Worm (Caenorhabditis elegans) whole organism, L2 larva: Measurements from ENCODE around the gene Y70C5A.4.

Source experiments
- aly-2 ChIP-seq: fragments of 150-350 bp; optimal IDR thresholded peaks from 2 replicates; lab custom pipeline; 2014; ENCODE audit warnings: missing biosample characterization, missing genetic modification characterization
- ama-1 ChIP-seq: fragments of 150-350 bp; optimal IDR thresholded peaks from 2 replicates; lab custom pipeline; 2018; ENCODE audit warnings: inconsistent platforms
- egl-27 ChIP-seq: sonication (generic microtip); optimal IDR thresholded peaks from 3 replicates; lab custom pipeline; 2017; ENCODE audit warnings: missing biosample characterization, missing genetic modification reagents, missing genetic modification characterization
- nhr-11 ChIP-seq: fragments of 150-350 bp; optimal IDR thresholded peaks from 2 replicates; lab custom pipeline; 2014; ENCODE audit warnings: missing biosample characterization, missing genetic modification characterization
- nhr-77 ChIP-seq: fragments of 150-350 bp; optimal IDR thresholded peaks from 2 replicates; lab custom pipeline; 2014; ENCODE audit warnings: missing biosample characterization, missing genetic modification characterization
- sma-9 ChIP-seq, 2 experiments: fragments of 150-350 bp in 1 of 2; sonication (generic microtip) in 1 of 2; optimal IDR thresholded peaks; 2 replicates each; lab custom pipeline; 2014 to 2016; ENCODE audit warnings: missing genetic modification characterization in 2 of 2, mild to moderate bottlenecking in 1 of 2, missing biosample characterization in 1 of 2, missing compliant biosample characterization in 1 of 2, missing genetic modification reagents in 1 of 2, moderate library complexity in 1 of 2
- unc-62 ChIP-seq: fragments of 150-350 bp; optimal IDR thresholded peaks from 2 replicates; lab custom pipeline; 2014; ENCODE audit warnings: missing biosample characterization, missing genetic modification reagents, missing genetic modification characterization
- ztf-4 ChIP-seq: fragments of 150-350 bp; optimal IDR thresholded peaks from 2 replicates; lab custom pipeline; 2014; ENCODE audit warnings: missing biosample characterization, missing genetic modification characterization

DNA sequence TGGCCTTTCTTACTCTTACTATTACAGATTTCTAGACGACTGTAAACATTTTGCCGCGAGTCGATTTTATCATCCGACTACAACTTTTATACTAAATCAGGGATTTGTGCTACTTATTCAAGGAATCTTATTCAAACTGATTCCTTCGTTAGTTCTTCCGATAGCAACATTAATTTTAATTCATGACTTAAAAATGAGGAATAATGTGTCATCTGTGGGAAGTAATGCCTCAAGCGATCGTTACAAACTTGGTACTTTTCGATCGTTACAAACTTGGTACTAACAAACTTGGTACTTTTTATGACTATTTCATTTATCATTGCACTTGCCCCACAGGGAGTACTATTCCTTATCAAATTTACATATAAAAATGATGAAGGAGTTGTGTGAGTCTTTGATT lies at the start of gene Y70C5A.4:
- TF ChIP-seq egl-27: no peak
- no peak for TF ChIP-seq unc-62 (GFP tag; lab: Kevin White, UChicago)
- TF ChIP-seq ztf-4 (tag; lab: Kevin White, UChicago): no peak
- TF ChIP-seq ama-1: no peak
- no peak for TF ChIP-seq nhr-11
- TF ChIP-seq aly-2 (tag; lab: Kevin White, UChicago): no peak
- no peak for TF ChIP-seq sma-9 (GFP tag; optimal IDR thresholded peaks at IDR 0.05; lab: Kevin White, UChicago)
- TF ChIP-seq sma-9 (tag; optimal IDR thresholded peaks at IDR 0.05; lab: Kevin White, UChicago): no peak
- TF ChIP-seq nhr-77 (tag; lab: Kevin White, UChicago): no peak
